Worm (Caenorhabditis elegans): ENCODE measurements around the gene glc-1.

Gene glc-1

ce11 chrV:16225524-16226116, 6.2 kb downstream of the glc-1 start (continued):
- peak; percentile 62 for TF ChIP-seq F49E8.2 (tag; optimal IDR thresholded peaks at IDR 0.05; ENCODE audit: insufficient read depth)
- TF ChIP-seq ZK185.1 (tag; optimal IDR thresholded peaks at IDR 0.05; ENCODE audit: poor library complexity, severe bottlenecking), result no peak
- TF ChIP-seq dox-1 (GFP tag; IDR thresholded peaks at IDR 0.05), result peak; percentile 77
- no peak for TF ChIP-seq dpl-1 (GFP tag; optimal IDR thresholded peaks at IDR 0.05)
- no peak for TF ChIP-seq F39B2.1 (GFP tag; IDR thresholded peaks at IDR 0.05)
- TF ChIP-seq ccch-3 (GFP tag; optimal IDR thresholded peaks at IDR 0.05), result no peak
- TF ChIP-seq tlf-1 (GFP tag; optimal IDR thresholded peaks at IDR 0.05), result no peak
- no peak for TF ChIP-seq lag-1 (GFP tag; IDR thresholded peaks at IDR 0.05)
- TF ChIP-seq C17E4.6 (GFP tag; IDR thresholded peaks at IDR 0.05), result no peak
- TF ChIP-seq snpc-1.3 (tag; optimal IDR thresholded peaks at IDR 0.05; ENCODE audit: insufficient read depth), result no peak
- peak; percentile 96 for TF ChIP-seq attf-6 (GFP tag; IDR thresholded peaks at IDR 0.05)
- TF ChIP-seq aptf-2 (GFP tag; conservative IDR thresholded peaks at IDR 0.05), result 0 out of 2 replicates have a peak, but pooled peaks have one; percentile 29
- no peak for TF ChIP-seq aptf-3 (GFP tag; IDR thresholded peaks at IDR 0.05)
- TF ChIP-seq ceh-27 (GFP tag; optimal IDR thresholded peaks at IDR 0.05), result no peak
- TF ChIP-seq cebp-1 (GFP tag; IDR thresholded peaks at IDR 0.05), result no peak
- TF ChIP-seq cebp-1 (tag; optimal IDR thresholded peaks at IDR 0.05), result no peak
- 0 out of 2 replicates have a peak, but pooled peaks have one; percentile 26 for TF ChIP-seq rcor-1 (GFP tag; IDR thresholded peaks at IDR 0.05)
- no peak for TF ChIP-seq C06A6.2 (GFP tag; conservative IDR thresholded peaks at IDR 0.05)
- TF ChIP-seq F37B4.10 (GFP tag; IDR thresholded peaks at IDR 0.05), result no peak
- TF ChIP-seq nfyb-1 (GFP tag; IDR thresholded peaks at IDR 0.05), result peak; percentile 42; the same call in 1 of the 2 replicates
- no peak for TF ChIP-seq mel-28 (tag; optimal IDR thresholded peaks at IDR 0.05; ENCODE audit: borderline replicate concordance)
- no peak for TF ChIP-seq ztf-6 (GFP tag; IDR thresholded peaks at IDR 0.05)
- TF ChIP-seq mes-4 (tag; optimal IDR thresholded peaks at IDR 0.05), result no peak
- TF ChIP-seq let-607 (tag; optimal IDR thresholded peaks at IDR 0.05), result no peak
- TF ChIP-seq rec-8 (tag; optimal IDR thresholded peaks at IDR 0.05), result no peak
- TF ChIP-seq ztf-22 (GFP tag; optimal IDR thresholded peaks at IDR 0.05), result no peak
- no peak for TF ChIP-seq athp-1 (tag; optimal IDR thresholded peaks at IDR 0.05)
- no peak for TF ChIP-seq madf-3 (GFP tag; IDR thresholded peaks at IDR 0.05)
- no peak for TF ChIP-seq F10E7.11 (tag; optimal IDR thresholded peaks at IDR 0.05)
- no peak for TF ChIP-seq hlh-12 (tag; optimal IDR thresholded peaks at IDR 0.05)
- TF ChIP-seq rpc-1 (optimal IDR thresholded peaks at IDR 0.05), result no peak
- TF ChIP-seq rpc-1 (tag; optimal IDR thresholded peaks at IDR 0.05), result peak; percentile 3
- TF ChIP-seq chd-7 (tag; optimal IDR thresholded peaks at IDR 0.05), result no peak
- peak; percentile 74 for TF ChIP-seq snpc-3.4 (tag; optimal IDR thresholded peaks at IDR 0.05)
- peak; percentile 82 for TF ChIP-seq lin-26 (GFP tag; IDR thresholded peaks at IDR 0.05)
- TF ChIP-seq Y79H2A.3 (GFP tag; conservative IDR thresholded peaks at IDR 0.05), result no peak
- peak; percentile 70 for TF ChIP-seq tbp1 (GFP tag; optimal IDR thresholded peaks at IDR 0.05)
- TF ChIP-seq F57A8.1 (GFP tag; optimal IDR thresholded peaks at IDR 0.05), result no peak
- peak; percentile 24 for TF ChIP-seq xnd-1 (tag; optimal IDR thresholded peaks at IDR 0.05)
- TF ChIP-seq nfya-1 (tag; optimal IDR thresholded peaks at IDR 0.05; ENCODE audit: borderline replicate concordance, insufficient read depth), result no peak
- TF ChIP-seq ztf-3 (GFP tag; optimal IDR thresholded peaks at IDR 0.05), result no peak
- peak; percentile 65 for TF ChIP-seq ekl-4 (GFP tag; IDR thresholded peaks at IDR 0.05)
- no peak for TF ChIP-seq ceh-79 (tag; optimal IDR thresholded peaks at IDR 0.05)
- TF ChIP-seq pbrm-1 (GFP tag; IDR thresholded peaks at IDR 0.05), result peak; percentile 86
- no peak for TF ChIP-seq Y53F4B.3 (GFP tag; IDR thresholded peaks at IDR 0.05)
- peak; percentile 91 for TF ChIP-seq hmg-1.2 (GFP tag; IDR thresholded peaks at IDR 0.05)
- TF ChIP-seq K11D2.4 (GFP tag; IDR thresholded peaks at IDR 0.05), result no peak
- TF ChIP-seq F33H1.4 (GFP tag; IDR thresholded peaks at IDR 0.05), result peak; percentile 14; the same call in 1 of the 2 replicates
